Fruit fly (Drosophila melanogaster) whole organism: ENCODE measurements around the gene CG10132.

Source experiments
- CG8478 ChIP-seq: fragments of >200 bp; optimal IDR thresholded peaks from 2 replicates; lab custom pipeline; 2018; ENCODE audit warnings: inconsistent platforms
- Dll ChIP-seq: fragments of >200 bp; optimal IDR thresholded peaks from 2 replicates; lab custom pipeline; 2017
- EcR ChIP-seq, 2 experiments: fragments of >200 bp; optimal IDR thresholded peaks; 2 replicates each; lab custom pipeline; 2017; ENCODE audit warnings: missing biosample characterization in 2 of 2, missing genetic modification characterization in 2 of 2, missing genetic modification reagents in 2 of 2
- psq ChIP-seq: fragments of >200 bp; optimal IDR thresholded peaks from 2 replicates; lab custom pipeline; 2017
- usp ChIP-seq: fragments of >200 bp; optimal IDR thresholded peaks from 2 replicates; lab custom pipeline; 2017; ENCODE audit warnings: missing biosample characterization, missing genetic modification characterization, mixed read lengths

DNA sequence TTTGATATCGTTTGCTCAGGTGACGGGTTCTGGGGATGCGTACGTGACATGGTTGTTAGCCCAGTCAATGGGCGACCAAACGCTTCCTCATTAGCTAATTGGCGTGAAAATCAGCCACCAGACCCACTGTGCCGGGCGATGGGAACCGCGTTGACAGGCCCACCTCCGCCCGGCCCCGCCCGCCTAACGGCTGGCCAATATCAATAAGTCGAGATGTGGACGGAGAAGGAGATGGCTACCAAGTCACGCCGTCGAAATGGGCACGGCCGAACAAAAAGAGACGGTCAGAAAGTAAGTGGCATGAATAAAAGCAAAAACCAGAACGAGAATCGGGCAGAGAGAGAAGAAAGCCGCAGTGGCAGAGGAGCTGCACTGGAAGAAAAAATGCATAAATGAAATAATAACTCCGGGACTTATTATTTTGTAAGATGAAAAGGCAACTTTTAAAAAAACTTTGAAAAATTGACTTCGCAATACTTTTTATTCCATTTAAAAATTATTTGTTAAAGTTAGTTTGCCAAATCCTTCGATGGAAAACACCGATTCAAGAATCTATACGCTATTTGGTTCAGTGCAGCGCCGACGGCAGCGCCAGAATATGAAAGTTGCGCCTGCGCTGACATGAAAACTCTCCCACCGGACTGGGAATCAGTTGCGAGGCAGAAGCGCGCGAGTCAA is 19.3 kb downstream of the CG10132 start, which contains the start of gene CG13082:
- TF ChIP-seq psq (lab: Kevin White, UChicago) (no peak), usp (GFP tag; lab: Kevin White, UChicago) (no peak), EcR (GFP tag; optimal IDR thresholded peaks at IDR 0.05; lab: Kevin White, UChicago) (no peak), Dll (lab: Kevin White, UChicago) (no peak), CG8478 (lab: Kevin White, UChicago) (no peak)
